2 fruit fly cellular contexts compared by ENCODE assay signal in genomic region chr2L:4614140-4614642, dm6.
TF ChIP-seq lines count a peak whose summit lies in the region.

Gene dpy (minus strand): TSS chr2L:4614300.

TF ChIP-seq in whole organism, embryonic, 481 proteins besides CTCF, POLR2A, EP300 and RAD21 (continued from another document):
- peak in 1 of 2 experiments; percentile 51 for TF ChIP-seq insv (GFP tag; optimal IDR thresholded peaks at IDR 0.05; lab: Kevin White, UChicago)
- TF ChIP-seq CG1792 (GFP tag; optimal IDR thresholded peaks at IDR 0.05; lab: Kevin White, UChicago), result no peak
- TF ChIP-seq CG4404 (GFP tag; IDR thresholded peaks at IDR 0.05; lab: Robert Waterston, UW), result no peak
- no peak for TF ChIP-seq CG9876 (GFP tag; optimal IDR thresholded peaks at IDR 0.05; lab: Kevin White, UChicago)
- TF ChIP-seq oc (tag; optimal IDR thresholded peaks at IDR 0.05; lab: Kevin White, UChicago), result peak; percentile 48
- TF ChIP-seq CG10147 (GFP tag; optimal IDR thresholded peaks at IDR 0.05; lab: Kevin White, UChicago), result no peak
- TF ChIP-seq CG1602 (GFP tag; optimal IDR thresholded peaks at IDR 0.05; lab: Kevin White, UChicago), result no peak
- TF ChIP-seq CG5180 (GFP tag; optimal IDR thresholded peaks at IDR 0.05; lab: Kevin White, UChicago), result peak; percentile 36
- no peak for TF ChIP-seq Antp (GFP tag; optimal IDR thresholded peaks at IDR 0.05; lab: Kevin White, UChicago)
- TF ChIP-seq CG9437 (GFP tag; optimal IDR thresholded peaks at IDR 0.05; lab: Kevin White, UChicago), result peak; percentile 96
- no peak for TF ChIP-seq CG11696 (GFP tag; IDR thresholded peaks at IDR 0.05; lab: Robert Waterston, UW)
- TF ChIP-seq slp2 (GFP tag; optimal IDR thresholded peaks at IDR 0.05; lab: Kevin White, UChicago), result no peak
- no peak for TF ChIP-seq HmgZ (tag; optimal IDR thresholded peaks at IDR 0.05; lab: Kevin White, UChicago)
- TF ChIP-seq CG34224 (GFP tag; IDR thresholded peaks at IDR 0.05; lab: Robert Waterston, UW; ENCODE audit: partially characterized antibody), result peak; percentile 50; the same call in 1 of the 3 replicates
- TF ChIP-seq CG12236 (GFP tag; optimal IDR thresholded peaks at IDR 0.05; lab: Kevin White, UChicago), result no peak
- peak; percentile 11; the same call in 1 of the 2 replicates for TF ChIP-seq amos (GFP tag; IDR thresholded peaks at IDR 0.05; lab: Robert Waterston, UW; ENCODE audit: partially characterized antibody)
- TF ChIP-seq Lhr (GFP tag; optimal IDR thresholded peaks at IDR 0.05; lab: Kevin White, UChicago), result no peak
- no peak for TF ChIP-seq CG18476 (GFP tag; optimal IDR thresholded peaks at IDR 0.05; lab: Kevin White, UChicago)
- no peak for TF ChIP-seq Bteb2 (GFP tag; optimal IDR thresholded peaks at IDR 0.05; lab: Kevin White, UChicago)
- no peak for TF ChIP-seq D (optimal IDR thresholded peaks at IDR 0.05; lab: Kevin White, UChicago)
- TF ChIP-seq D (GFP tag; optimal IDR thresholded peaks at IDR 0.05; lab: Kevin White, UChicago), result no peak
- TF ChIP-seq E2f1 (GFP tag; IDR thresholded peaks at IDR 0.05; lab: Robert Waterston, UW), result no peak
- peak; percentile 13 for TF ChIP-seq Ets65A (GFP tag; lab: Kevin White, UChicago)
- 0 out of 2 replicates have a peak, but pooled peaks have one; percentile 26 for TF ChIP-seq CG9932 (GFP tag; IDR thresholded peaks at IDR 0.05; lab: Robert Waterston, UW)
- peak; percentile 20; the same call in 1 of the 3 replicates for TF ChIP-seq zen2 (GFP tag; IDR thresholded peaks at IDR 0.05; lab: Robert Waterston, UW; ENCODE audit: partially characterized antibody)
- TF ChIP-seq CG6791 (GFP tag; IDR thresholded peaks at IDR 0.05; lab: Robert Waterston, UW; ENCODE audit: partially characterized antibody), result peak; percentile 47; the same call in 1 of the 3 replicates
- TF ChIP-seq CG42726 (GFP tag; IDR thresholded peaks at IDR 0.05; lab: Robert Waterston, UW; ENCODE audit: partially characterized antibody), result peak; percentile 63; the same call in 1 of the 2 replicates
- no peak for TF ChIP-seq CG9215 (GFP tag; IDR thresholded peaks at IDR 0.05; lab: Robert Waterston, UW)
- peak in 1 of 2 experiments; percentile 25 for TF ChIP-seq Hr78 (GFP tag; optimal IDR thresholded peaks at IDR 0.05; lab: Kevin White, UChicago)
- peak; percentile 40 for TF ChIP-seq kni (GFP tag; optimal IDR thresholded peaks at IDR 0.05; lab: Kevin White, UChicago)
- TF ChIP-seq Lim3 (GFP tag; IDR thresholded peaks at IDR 0.05; lab: Robert Waterston, UW), result no peak
- TF ChIP-seq bab2 (GFP tag; optimal IDR thresholded peaks at IDR 0.05; lab: Kevin White, UChicago), result no peak
- TF ChIP-seq ftz-f1 (GFP tag; optimal IDR thresholded peaks at IDR 0.05; lab: Kevin White, UChicago), result peak; percentile 5
- TF ChIP-seq vvl (GFP tag; IDR thresholded peaks at IDR 0.05; lab: Robert Waterston, UW), result peak; percentile 22; the same call in 1 of the 2 replicates
- TF ChIP-seq az2 (GFP tag; optimal IDR thresholded peaks at IDR 0.05; lab: Kevin White, UChicago), result no peak
- peak; percentile 33; the same call in 1 of the 2 replicates for TF ChIP-seq bbx (GFP tag; IDR thresholded peaks at IDR 0.05; lab: Robert Waterston, UW; ENCODE audit: partially characterized antibody)
- TF ChIP-seq nerfin-2 (GFP tag; IDR thresholded peaks at IDR 0.05; lab: Robert Waterston, UW; ENCODE audit: partially characterized antibody), result no peak
- TF ChIP-seq CG15011 (GFP tag; optimal IDR thresholded peaks at IDR 0.05; lab: Kevin White, UChicago), result no peak
- no peak for TF ChIP-seq CG32772 (GFP tag; IDR thresholded peaks at IDR 0.05; lab: Robert Waterston, UW)
- 0 out of 3 replicates have a peak, but pooled peaks have one; percentile 23 for TF ChIP-seq CG7963 (GFP tag; IDR thresholded peaks at IDR 0.05; lab: Robert Waterston, UW; ENCODE audit: partially characterized antibody)
- peak; percentile 96 for TF ChIP-seq Jarid2 (GFP tag; optimal IDR thresholded peaks at IDR 0.05; lab: Kevin White, UChicago)
- TF ChIP-seq sr (GFP tag; IDR thresholded peaks at IDR 0.05; lab: Robert Waterston, UW), result peak; percentile 37; the same call in 1 of the 3 replicates
- TF ChIP-seq Deaf1 (tag; optimal IDR thresholded peaks at IDR 0.05; lab: Kevin White, UChicago), result no peak
- peak; percentile 34; the same call in 1 of the 2 replicates for TF ChIP-seq Bgb (GFP tag; IDR thresholded peaks at IDR 0.05; lab: Robert Waterston, UW; ENCODE audit: partially characterized antibody)
- TF ChIP-seq Opbp (GFP tag; IDR thresholded peaks at IDR 0.05; lab: Robert Waterston, UW; ENCODE audit: partially characterized antibody), result 0 out of 3 replicates have a peak, but pooled peaks have one; percentile 37
- no peak for TF ChIP-seq CG18599 (GFP tag; optimal IDR thresholded peaks at IDR 0.05; lab: Kevin White, UChicago)
- 0 out of 2 replicates have a peak, but pooled peaks have one; percentile 18 for TF ChIP-seq Rfx (GFP tag; IDR thresholded peaks at IDR 0.05; lab: Robert Waterston, UW)
- no peak for TF ChIP-seq slou (GFP tag; optimal IDR thresholded peaks at IDR 0.05; lab: Kevin White, UChicago)
- no peak for TF ChIP-seq Myb (GFP tag; optimal IDR thresholded peaks at IDR 0.05; lab: Kevin White, UChicago)
- TF ChIP-seq Camta (GFP tag; optimal IDR thresholded peaks at IDR 0.05; lab: Kevin White, UChicago), result no peak
- no peak for TF ChIP-seq unc-4 (GFP tag; IDR thresholded peaks at IDR 0.05; lab: Robert Waterston, UW; ENCODE audit: partially characterized antibody)

TF ChIP-seq in whole organism, prepupa, 60 proteins besides CTCF, POLR2A, EP300 and RAD21 (continued from another document):
- TF ChIP-seq Ets21C (GFP tag; optimal IDR thresholded peaks at IDR 0.05; lab: Kevin White, UChicago) (no peak), CG34406 (GFP tag; optimal IDR thresholded peaks at IDR 0.05; lab: Kevin White, UChicago) (no peak), CG32006 (GFP tag; optimal IDR thresholded peaks at IDR 0.05; lab: Kevin White, UChicago) (no peak), cyc (GFP tag; optimal IDR thresholded peaks at IDR 0.05; lab: Kevin White, UChicago) (no peak), ss (GFP tag; optimal IDR thresholded peaks at IDR 0.05; lab: Kevin White, UChicago) (peak in 1 of 2 experiments; percentile 15), dac (GFP tag; optimal IDR thresholded peaks at IDR 0.05; lab: Kevin White, UChicago) (no peak), dsx (GFP tag; optimal IDR thresholded peaks at IDR 0.05; lab: Kevin White, UChicago; ENCODE audit: poor library complexity, severe bottlenecking) (peak; percentile 9), CG16779 (tag; optimal IDR thresholded peaks at IDR 0.05; lab: Kevin White, UChicago) (no peak), salr (GFP tag; optimal IDR thresholded peaks at IDR 0.05; lab: Kevin White, UChicago) (no peak), CG6808 (GFP tag; optimal IDR thresholded peaks at IDR 0.05; lab: Kevin White, UChicago) (no peak), achi (GFP tag; optimal IDR thresholded peaks at IDR 0.05; lab: Kevin White, UChicago) (peak; percentile 33), Ets96B (tag; optimal IDR thresholded peaks at IDR 0.05; lab: Kevin White, UChicago) (no peak), fkh (GFP tag; optimal IDR thresholded peaks at IDR 0.05; lab: Kevin White, UChicago) (peak; percentile 80), CG6163 (GFP tag; IDR thresholded peaks at IDR 0.05; lab: Robert Waterston, UW) (0 out of 3 replicates have a peak, but pooled peaks have one; percentile 30), fd85E (GFP tag; optimal IDR thresholded peaks at IDR 0.05; lab: Kevin White, UChicago) (no peak), CG4318 (GFP tag; optimal IDR thresholded peaks at IDR 0.05; lab: Kevin White, UChicago) (no peak), Eip75B (GFP tag; optimal IDR thresholded peaks at IDR 0.05; lab: Kevin White, UChicago) (peak; percentile 28), CG10631 (GFP tag; optimal IDR thresholded peaks at IDR 0.05; lab: Kevin White, UChicago) (no peak), CG7368 (GFP tag; optimal IDR thresholded peaks at IDR 0.05; lab: Kevin White, UChicago) (no peak), CG6276 (GFP tag; optimal IDR thresholded peaks at IDR 0.05; lab: Kevin White, UChicago) (no peak), Sox102F (GFP tag; optimal IDR thresholded peaks at IDR 0.05; lab: Kevin White, UChicago) (no peak), CG10669 (GFP tag; optimal IDR thresholded peaks at IDR 0.05; lab: Kevin White, UChicago) (no peak), spab (GFP tag; optimal IDR thresholded peaks at IDR 0.05; lab: Kevin White, UChicago) (no peak), vri (GFP tag; optimal IDR thresholded peaks at IDR 0.05; lab: Kevin White, UChicago) (peak; percentile 1), fd59A (GFP tag; optimal IDR thresholded peaks at IDR 0.05; lab: Kevin White, UChicago) (no peak), Smox (GFP tag; optimal IDR thresholded peaks at IDR 0.05; lab: Kevin White, UChicago) (no peak), CG11762 (GFP tag; optimal IDR thresholded peaks at IDR 0.05; lab: Kevin White, UChicago; ENCODE audit: insufficient read depth) (no peak), lz (GFP tag; optimal IDR thresholded peaks at IDR 0.05; lab: Kevin White, UChicago) (no peak), topi (GFP tag; optimal IDR thresholded peaks at IDR 0.05; lab: Kevin White, UChicago) (no peak), OdsH (GFP tag; optimal IDR thresholded peaks at IDR 0.05; lab: Kevin White, UChicago) (no peak), CG3032 (tag; optimal IDR thresholded peaks at IDR 0.05; lab: Kevin White, UChicago) (no peak), CG8119 (GFP tag; IDR thresholded peaks at IDR 0.05; lab: Robert Waterston, UW) (no peak), Hr39 (GFP tag; optimal IDR thresholded peaks at IDR 0.05; lab: Kevin White, UChicago) (no peak), Lpt (GFP tag; optimal IDR thresholded peaks at IDR 0.05; lab: Kevin White, UChicago) (no peak), CG3919 (GFP tag; optimal IDR thresholded peaks at IDR 0.05; lab: Kevin White, UChicago) (no peak), esn (GFP tag; optimal IDR thresholded peaks at IDR 0.05; lab: Kevin White, UChicago) (no peak)
